Worm (Caenorhabditis elegans) whole organism, L4/young adult: Measurements from ENCODE around the gene fpn-1.2.

Experiments used
- W03F9.2 ChIP-seq: fragments of 150-350 bp; optimal IDR thresholded peaks from 2 replicates; lab custom pipeline; 2014; ENCODE audit warnings: missing biosample characterization, missing genetic modification characterization
- dao-5 ChIP-seq: sonication (generic microtip); optimal IDR thresholded peaks from 2 replicates; lab custom pipeline; 2016; ENCODE audit warnings: missing genotype, missing genetic modification characterization, moderate library complexity, missing compliant biosample characterization
- him-1 ChIP-seq: sonication (generic microtip); optimal IDR thresholded peaks from 2 replicates; lab custom pipeline; 2016; ENCODE audit warnings: missing genotype, missing genetic modification reagents, missing genetic modification characterization, missing compliant biosample characterization

DNA sequence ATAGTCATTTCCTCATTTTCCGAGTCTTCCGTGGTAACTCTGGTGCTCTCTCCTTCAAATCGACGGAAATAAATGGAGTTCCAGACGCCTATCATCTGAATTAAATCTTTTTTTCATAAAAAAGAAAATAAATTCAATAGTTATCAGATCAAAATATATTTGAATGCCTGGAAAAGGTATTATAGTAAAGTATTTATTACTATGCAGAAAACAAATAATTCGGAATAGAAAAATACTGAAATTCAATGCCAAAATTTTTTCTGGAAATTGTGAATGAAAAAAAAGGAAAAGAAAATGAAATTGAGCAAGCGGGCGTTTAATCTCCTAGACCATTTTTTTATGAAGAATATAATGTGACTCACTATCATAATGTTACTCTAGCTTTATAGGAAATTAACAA is 27.0 kb upstream of the fpn-1.2 start, which contains the start of gene C38C3.6:
- no peak for TF ChIP-seq dao-5 (tag; lab: Kevin White, UChicago)
- TF ChIP-seq W03F9.2 (tag; lab: Kevin White, UChicago) = no peak
- TF ChIP-seq him-1 = no peak
